ENCODE assay signal across 6 worm cellular contexts in the genomic region with DNA sequence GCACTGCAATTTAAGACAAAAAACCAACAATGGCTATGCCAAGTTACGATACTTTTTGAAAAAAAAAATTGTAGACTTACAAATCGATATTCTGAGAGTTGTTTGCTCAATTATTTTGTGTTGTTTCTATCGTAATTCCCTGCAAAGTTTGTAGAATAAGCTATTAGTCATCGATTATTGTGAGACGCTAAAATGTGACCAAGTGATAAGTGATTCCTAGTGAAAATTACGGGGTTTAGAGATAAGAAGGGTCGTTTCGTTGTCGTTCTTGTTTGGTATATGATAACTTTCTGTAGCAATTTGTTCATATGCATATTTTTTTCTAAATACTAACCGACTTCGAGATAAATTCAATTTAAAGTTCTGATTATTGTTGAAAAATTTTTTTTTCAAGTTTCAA.
TF ChIP-seq lines count a peak whose summit lies in the region.

No protein-coding gene starts in this region.

TF ChIP-seq in whole organism, L1 larva, 84 proteins besides CTCF, POLR2A, EP300 and RAD21:
- peak; percentile 86 for TF ChIP-seq elt-2 (tag; optimal IDR thresholded peaks at IDR 0.05; lab: Kevin White, UChicago)
- no peak for TF ChIP-seq egl-27 (tag; optimal IDR thresholded peaks at IDR 0.05; lab: Kevin White, UChicago)

TF ChIP-seq in whole organism, L2 larva, 48 proteins besides CTCF, POLR2A, EP300 and RAD21:
- peak; percentile 91 for TF ChIP-seq fos-1 (tag; optimal IDR thresholded peaks at IDR 0.05; lab: Kevin White, UChicago)
- TF ChIP-seq nhr-11 (tag; optimal IDR thresholded peaks at IDR 0.05; lab: Kevin White, UChicago): no peak
- no peak for TF ChIP-seq ceh-16 (tag; optimal IDR thresholded peaks at IDR 0.05; lab: Kevin White, UChicago)
- no peak for TF ChIP-seq C34F6.9 (tag; optimal IDR thresholded peaks at IDR 0.05; lab: Kevin White, UChicago)
- no peak for TF ChIP-seq unc-55 (GFP tag; optimal IDR thresholded peaks at IDR 0.05; lab: Kevin White, UChicago)
- no peak for TF ChIP-seq nhr-77 (tag; optimal IDR thresholded peaks at IDR 0.05; lab: Kevin White, UChicago)
- TF ChIP-seq skn-1 (tag; optimal IDR thresholded peaks at IDR 0.05; lab: Kevin White, UChicago): no peak
- TF ChIP-seq sma-9 (GFP tag; optimal IDR thresholded peaks at IDR 0.05; lab: Kevin White, UChicago): peak; percentile 45
- no peak for TF ChIP-seq sma-9 (tag; optimal IDR thresholded peaks at IDR 0.05; lab: Kevin White, UChicago)
- no peak for TF ChIP-seq gmeb-1 (tag; optimal IDR thresholded peaks at IDR 0.05; lab: Kevin White, UChicago)
- TF ChIP-seq elt-3 (tag; optimal IDR thresholded peaks at IDR 0.05; lab: Kevin White, UChicago): no peak
- no peak for TF ChIP-seq crh-2 (tag; optimal IDR thresholded peaks at IDR 0.05; lab: Kevin White, UChicago)

TF ChIP-seq in whole organism, L3 larva, 47 proteins besides CTCF, POLR2A, EP300 and RAD21:
- TF ChIP-seq pha-4 (tag; optimal IDR thresholded peaks at IDR 0.05; lab: Kevin White, UChicago) (peak; percentile 8), R02D3.7 (tag; optimal IDR thresholded peaks at IDR 0.05; lab: Kevin White, UChicago) (no peak), pqm-1 (tag; optimal IDR thresholded peaks at IDR 0.05; lab: Kevin White, UChicago) (peak; percentile 84), eor-1 (tag; optimal IDR thresholded peaks at IDR 0.05; lab: Kevin White, UChicago) (no peak), elt-2 (tag; optimal IDR thresholded peaks at IDR 0.05; lab: Kevin White, UChicago) (peak; percentile 83)

TF ChIP-seq in whole organism, L4 larva, 104 proteins besides CTCF, POLR2A, EP300 and RAD21 (continues in another document):
- no peak for TF ChIP-seq ceh-32 (tag; optimal IDR thresholded peaks at IDR 0.05; lab: Kevin White, UChicago; ENCODE audit: poor library complexity)
- no peak for TF ChIP-seq mes-2 (tag; optimal IDR thresholded peaks at IDR 0.05; lab: Kevin White, UChicago; ENCODE audit: poor library complexity, severe bottlenecking)
- TF ChIP-seq nhr-28 (tag; optimal IDR thresholded peaks at IDR 0.05; lab: Kevin White, UChicago): peak; percentile 64
- no peak for TF ChIP-seq egl-27 (tag; optimal IDR thresholded peaks at IDR 0.05; lab: Kevin White, UChicago)
- no peak for TF ChIP-seq saeg-2 (GFP tag; IDR thresholded peaks at IDR 0.05; lab: Robert Waterston, UW)
- TF ChIP-seq F26F4.8 (GFP tag; conservative IDR thresholded peaks at IDR 0.05; lab: Robert Waterston, UW): no peak
- no peak for TF ChIP-seq mdt-29 (GFP tag; IDR thresholded peaks at IDR 0.05; lab: Robert Waterston, UW)
- TF ChIP-seq nhr-237 (tag; optimal IDR thresholded peaks at IDR 0.05; lab: Kevin White, UChicago): no peak
- no peak for TF ChIP-seq nhr-25 (tag; optimal IDR thresholded peaks at IDR 0.05; lab: Kevin White, UChicago; ENCODE audit: borderline replicate concordance, insufficient read depth)
- TF ChIP-seq Y48G9A.11 (GFP tag; IDR thresholded peaks at IDR 0.05; lab: Robert Waterston, UW): no peak
- no peak for TF ChIP-seq lin-38 (GFP tag; IDR thresholded peaks at IDR 0.05; lab: Robert Waterston, UW)
- TF ChIP-seq pqm-1 (tag; optimal IDR thresholded peaks at IDR 0.05; lab: Kevin White, UChicago): peak; percentile 86
- no peak for TF ChIP-seq tra-1 (GFP tag; IDR thresholded peaks at IDR 0.05; lab: Robert Waterston, UW)
- TF ChIP-seq mep-1 (tag; optimal IDR thresholded peaks at IDR 0.05; lab: Kevin White, UChicago): no peak
- TF ChIP-seq nhr-41 (GFP tag; IDR thresholded peaks at IDR 0.05; lab: Robert Waterston, UW): no peak
- no peak for TF ChIP-seq lsy-2 (tag; optimal IDR thresholded peaks at IDR 0.05; lab: Kevin White, UChicago)
- no peak for TF ChIP-seq fos-1 (tag; optimal IDR thresholded peaks at IDR 0.05; lab: Kevin White, UChicago)
- no peak for TF ChIP-seq zfp-2 (tag; optimal IDR thresholded peaks at IDR 0.05; lab: Kevin White, UChicago)
- TF ChIP-seq T20F7.1 (GFP tag; optimal IDR thresholded peaks at IDR 0.05; lab: Kevin White, UChicago): peak; percentile 22
- TF ChIP-seq zip-11 (GFP tag; IDR thresholded peaks at IDR 0.05; lab: Robert Waterston, UW): no peak
- no peak for TF ChIP-seq fkh-10 (GFP tag; optimal IDR thresholded peaks at IDR 0.05; lab: Kevin White, UChicago)
- TF ChIP-seq D1046.2 (GFP tag; IDR thresholded peaks at IDR 0.05; lab: Robert Waterston, UW): no peak
- TF ChIP-seq daf-16 (GFP tag; optimal IDR thresholded peaks at IDR 0.05; lab: Kevin White, UChicago): no peak
- peak; percentile 61 for TF ChIP-seq daf-16 (tag; optimal IDR thresholded peaks at IDR 0.05; lab: Kevin White, UChicago)

TF ChIP-seq in whole organism, late embryonic, 69 proteins besides CTCF, POLR2A, EP300 and RAD21:
- TF ChIP-seq elt-2 (tag; optimal IDR thresholded peaks at IDR 0.05; lab: Kevin White, UChicago) (peak; percentile 63), unc-42 (tag; optimal IDR thresholded peaks at IDR 0.05; lab: Kevin White, UChicago) (no peak)

TF ChIP-seq in whole organism, young adult, 124 proteins besides CTCF, POLR2A, EP300 and RAD21:
- TF ChIP-seq pha-4 (tag; optimal IDR thresholded peaks at IDR 0.05; lab: Kevin White, UChicago): no peak
- TF ChIP-seq ceh-40 (GFP tag; IDR thresholded peaks at IDR 0.05; lab: Robert Waterston, UW): no peak
- TF ChIP-seq ztf-25 (GFP tag; IDR thresholded peaks at IDR 0.05; lab: Robert Waterston, UW): no peak
- peak; percentile 38 for TF ChIP-seq nhr-80 (tag; optimal IDR thresholded peaks at IDR 0.05; lab: Kevin White, UChicago)
- TF ChIP-seq cebp-1 (GFP tag; IDR thresholded peaks at IDR 0.05; lab: Robert Waterston, UW): no peak
- TF ChIP-seq cebp-1 (tag; optimal IDR thresholded peaks at IDR 0.05; lab: Kevin White, UChicago): no peak
- TF ChIP-seq lag-1 (GFP tag; IDR thresholded peaks at IDR 0.05; lab: Robert Waterston, UW): no peak
TF ChIP-seq in whole organism, young adult: peak in this region for 1.
